Fruit fly (Drosophila melanogaster): ENCODE results near the gene CG32333.

- no peak for TF ChIP-seq CG34406 (GFP tag; optimal IDR thresholded peaks at IDR 0.05)
- no peak for TF ChIP-seq lz (GFP tag; optimal IDR thresholded peaks at IDR 0.05)
Measured at dm6 chr3L:1331542-1331941, 55.8 kb downstream of the CG32333 start, which contains the start of gene msd1.
